Worm (Caenorhabditis elegans) whole organism, L4 larva: ENCODE measurements around the gene his-69.

Experiments
- D1046.2 ChIP-seq: fragments of 200-800 bp; sonication (Bioruptor generic); IDR thresholded peaks from 2 replicates; pipeline ENCODE4 v1.3.6; 2022; ENCODE audit warnings: missing genetic modification characterization, missing compliant biosample characterization
- R02D3.7 ChIP-seq: fragments of 150-350 bp; sonication (generic microtip); optimal IDR thresholded peaks from 3 replicates; lab custom pipeline; 2014; ENCODE audit warnings: missing biosample characterization, missing genetic modification characterization
- lim-7 ChIP-seq: fragments of 200-800 bp; sonication (Bioruptor generic); IDR thresholded peaks from 2 replicates; pipeline ENCODE4 v1.3.6; 2022; ENCODE audit warnings: missing genetic modification characterization, missing compliant biosample characterization
- nhr-28 ChIP-seq: fragments of 150-350 bp; optimal IDR thresholded peaks from 2 replicates; lab custom pipeline; 2014; ENCODE audit warnings: missing biosample characterization, missing genetic modification characterization

DNA sequence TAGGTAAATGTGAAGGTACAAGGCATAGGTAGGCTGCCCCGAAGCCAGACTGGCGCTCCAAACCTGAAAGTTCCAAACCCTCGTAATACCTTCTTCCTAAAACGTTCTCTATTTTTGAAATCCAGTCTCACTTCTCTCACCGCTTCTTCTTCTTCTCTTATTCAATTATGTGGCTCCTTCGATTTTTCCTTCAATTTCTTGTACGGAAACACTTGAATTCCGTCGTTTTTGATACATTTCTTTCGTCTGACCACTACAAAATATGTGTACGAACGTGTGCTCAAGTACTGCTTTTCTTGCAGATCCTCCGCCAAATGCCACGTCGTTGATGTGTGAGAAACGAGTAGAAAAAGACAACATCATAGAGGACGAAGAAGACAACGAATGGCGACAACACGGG is 7.8 kb upstream of the his-69 start, which contains the start of gene unc-79:
- TF ChIP-seq D1046.2 (GFP tag; lab: Robert Waterston, UW) (no peak), lim-7 (GFP tag; lab: Robert Waterston, UW) (no peak), R02D3.7 (tag; lab: Kevin White, UChicago) (no peak), nhr-28 (no peak)
